Worm (Caenorhabditis elegans) whole organism, L2 larva: ENCODE data around the gene F26F12.3.

Source experiments
- elt-1 ChIP-seq: fragments of 150-350 bp; optimal IDR thresholded peaks from 2 replicates; lab custom pipeline; 2014; ENCODE audit warnings: missing biosample characterization, missing genetic modification characterization
- mdl-1 ChIP-seq, 2 experiments: fragments of 150-350 bp in 1 of 2; sonication (generic microtip) in 1 of 2; optimal IDR thresholded peaks; 2 replicates each; lab custom pipeline; 2017; ENCODE audit warnings: missing biosample characterization in 2 of 2, missing genetic modification characterization in 2 of 2
- nhr-77 ChIP-seq: fragments of 150-350 bp; optimal IDR thresholded peaks from 2 replicates; lab custom pipeline; 2014; ENCODE audit warnings: missing biosample characterization, missing genetic modification characterization
- zag-1 ChIP-seq: fragments of 150-350 bp; optimal IDR thresholded peaks from 2 replicates; lab custom pipeline; 2014; ENCODE audit warnings: missing biosample characterization, missing genetic modification characterization

ce11 chrV:5869227-5869626 lies 23.7 kb upstream of the F26F12.3 start, which contains the start of gene F26F12.4:
- TF ChIP-seq mdl-1 (tag; optimal IDR thresholded peaks at IDR 0.05; lab: Kevin White, UChicago), result no peak
- TF ChIP-seq elt-1 (tag; lab: Kevin White, UChicago), result no peak
- TF ChIP-seq nhr-77, result no peak
- TF ChIP-seq zag-1 (tag; lab: Kevin White, UChicago), result no peak
